Fruit fly (Drosophila melanogaster) whole organism, embryonic: ENCODE data around the gene CG34265.

Experiments used
- B-H1 ChIP-seq: fragments of 200-800 bp; sonication (Bioruptor generic); IDR thresholded peaks from 3 replicates; pipeline ENCODE4 v1.3.6; 2022; ENCODE audit warnings: missing biosample characterization, missing genetic modification characterization
- Bdp1 ChIP-seq: fragments of 200-800 bp; sonication (Bioruptor generic); optimal IDR thresholded peaks from 3 replicates; lab custom pipeline; 2016; ENCODE audit warnings: missing biosample characterization, missing genetic modification characterization
- CG11093 ChIP-seq: fragments of 200-800 bp; sonication (Bioruptor generic); IDR thresholded peaks from 3 replicates; pipeline ENCODE4 v1.3.6; 2022; ENCODE audit warnings: missing biosample characterization, missing genetic modification characterization
- CG12744 ChIP-seq: fragments of 200-800 bp; sonication (Bioruptor generic); optimal IDR thresholded peaks from 2 replicates; lab custom pipeline; 2016; ENCODE audit warnings: missing biosample characterization, missing genetic modification characterization
- CG13775 ChIP-seq: fragments of 200-800 bp; sonication (Bioruptor generic); optimal IDR thresholded peaks from 3 replicates; lab custom pipeline; 2017; ENCODE audit warnings: missing biosample characterization, mild to moderate bottlenecking, missing genetic modification characterization
- CG1603 ChIP-seq: fragments of 200-800 bp; sonication (Bioruptor generic); optimal IDR thresholded peaks from 2 replicates; lab custom pipeline; 2019; ENCODE audit warnings: missing biosample characterization, mild to moderate bottlenecking, missing genetic modification characterization, moderate library complexity
- CG17359 ChIP-seq: fragments of 200-800 bp; sonication (Bioruptor generic); optimal IDR thresholded peaks from 3 replicates; lab custom pipeline; 2018; ENCODE audit warnings: missing biosample characterization, mild to moderate bottlenecking, missing genetic modification characterization, moderate library complexity
- CG18011 ChIP-seq: fragments of 200-800 bp; sonication (Bioruptor generic); optimal IDR thresholded peaks from 2 replicates; lab custom pipeline; 2017; ENCODE audit warnings: missing biosample characterization, missing genetic modification characterization, mild to moderate bottlenecking, moderate library complexity, missing genotype
- CG32532 ChIP-seq: fragments of 200-800 bp; sonication (Bioruptor generic); IDR thresholded peaks from 2 replicates; pipeline ENCODE4 v1.3.6; 2022; ENCODE audit warnings: missing biosample characterization, missing genetic modification characterization
- CG32767 ChIP-seq: fragments of 200-800 bp; sonication (Bioruptor generic); IDR thresholded peaks from 2 replicates; pipeline ENCODE4 v1.3.6; 2022; ENCODE audit warnings: missing biosample characterization, missing genetic modification characterization
- CG34422 ChIP-seq: fragments of 200-800 bp; sonication (Bioruptor generic); IDR thresholded peaks from 3 replicates; pipeline ENCODE4 v1.3.6; 2022; ENCODE audit warnings: missing biosample characterization, missing genetic modification characterization
- CG43689 ChIP-seq: fragments of 200-800 bp; sonication (Bioruptor generic); IDR thresholded peaks from 2 replicates; pipeline ENCODE4 v1.3.6; 2022; ENCODE audit warnings: missing biosample characterization, missing genetic modification characterization
- CG5180 ChIP-seq: fragments of 200-800 bp; sonication (Bioruptor generic); optimal IDR thresholded peaks from 3 replicates; lab custom pipeline; 2017; ENCODE audit warnings: missing biosample characterization, missing genetic modification characterization, mild to moderate bottlenecking, moderate library complexity, missing genetic modification reagents
- CG6175 ChIP-seq: fragments of 200-800 bp; sonication (Bioruptor generic); IDR thresholded peaks from 3 replicates; pipeline ENCODE4 v1.3.6; 2022; ENCODE audit warnings: missing biosample characterization, missing genetic modification characterization
- Chrac-16 ChIP-seq: fragments of 200-800 bp; sonication (Bioruptor generic); optimal IDR thresholded peaks from 3 replicates; lab custom pipeline; 2016; ENCODE audit warnings: missing biosample characterization, missing genetic modification characterization
- D ChIP-seq, 2 experiments: fragments of 200-800 bp in 1 of 2; fragments of >200 bp in 1 of 2; sonication (Bioruptor generic) in 1 of 2; optimal IDR thresholded peaks; 2 replicates in 1 of 2; 3 replicates in 1 of 2; lab custom pipeline; 2017; ENCODE audit warnings: mild to moderate bottlenecking in 1 of 2, missing biosample characterization in 1 of 2, missing genetic modification characterization in 1 of 2, missing genetic modification reagents in 1 of 2
- HHEX ChIP-seq: fragments of 200-800 bp; sonication (Bioruptor generic); optimal IDR thresholded peaks from 3 replicates; lab custom pipeline; 2017; ENCODE audit warnings: missing biosample characterization, mild to moderate bottlenecking, missing genetic modification characterization, missing genetic modification reagents
- Hand ChIP-seq: fragments of 200-800 bp; sonication (Bioruptor generic); optimal IDR thresholded peaks from 2 replicates; lab custom pipeline; 2017; ENCODE audit warnings: mild to moderate bottlenecking, missing biosample characterization, missing genetic modification reagents, missing genetic modification characterization
- HmgD ChIP-seq: fragments of 200-800 bp; sonication (Bioruptor generic); optimal IDR thresholded peaks from 3 replicates; lab custom pipeline; 2016; ENCODE audit warnings: missing biosample characterization, missing genetic modification characterization
- Jarid2 ChIP-seq: fragments of 200-800 bp; sonication (Bioruptor generic); optimal IDR thresholded peaks from 3 replicates; lab custom pipeline; 2017; ENCODE audit warnings: mild to moderate bottlenecking, missing biosample characterization, missing genetic modification reagents, missing genetic modification characterization
- Kr ChIP-seq: fragments of 200-800 bp; sonication (Bioruptor generic); optimal IDR thresholded peaks from 2 replicates; lab custom pipeline; 2017; ENCODE audit warnings: missing biosample characterization, mild to moderate bottlenecking, missing genetic modification characterization
- MBD-R2 ChIP-seq: fragments of 200-800 bp; sonication (Bioruptor generic); IDR thresholded peaks from 2 replicates; pipeline ENCODE4 v1.3.6; 2022; ENCODE audit warnings: missing biosample characterization, missing genetic modification characterization
- Optix ChIP-seq: fragments of 200-800 bp; sonication (Bioruptor generic); IDR thresholded peaks from 3 replicates; pipeline ENCODE4 v1.3.6; 2022; ENCODE audit warnings: missing biosample characterization, missing genetic modification characterization
- Scr ChIP-seq: fragments of 200-800 bp; sonication (Bioruptor generic); IDR thresholded peaks from 2 replicates; pipeline ENCODE4 v1.3.6; 2022; ENCODE audit warnings: missing biosample characterization, missing genetic modification characterization; ENCODE audit not compliant: partially characterized antibody
- Side ChIP-seq: fragments of 200-800 bp; sonication (Bioruptor generic); optimal IDR thresholded peaks from 2 replicates; lab custom pipeline; 2016; ENCODE audit warnings: missing biosample characterization, missing genetic modification characterization
- Six4 ChIP-seq: fragments of 200-800 bp; sonication (Bioruptor generic); optimal IDR thresholded peaks from 2 replicates; lab custom pipeline; 2016; ENCODE audit warnings: missing biosample characterization, missing genetic modification characterization
- Sry-β ChIP-seq: fragments of 200-800 bp; sonication (Bioruptor generic); optimal IDR thresholded peaks from 2 replicates; lab custom pipeline; 2018; ENCODE audit warnings: missing biosample characterization, mild to moderate bottlenecking, missing genetic modification characterization, moderate library complexity
- Tbp ChIP-seq: fragments of >200 bp; optimal IDR thresholded peaks from 2 replicates; lab custom pipeline; 2018; ENCODE audit warnings: missing biosample characterization, missing genetic modification characterization
- Trl ChIP-seq, 3 experiments: fragments of >200 bp in 2 of 3; fragments of 200-800 bp in 1 of 3; sonication (Bioruptor generic) in 1 of 3; optimal IDR thresholded peaks; 2 replicates in 1 of 3; 3 replicates in 2 of 3; lab custom pipeline; 2016 to 2017; ENCODE audit warnings: missing biosample characterization in 1 of 3, missing genetic modification characterization in 1 of 3
- Usf ChIP-seq: fragments of 200-800 bp; sonication (Bioruptor generic); optimal IDR thresholded peaks from 2 replicates; lab custom pipeline; 2017; ENCODE audit warnings: missing genotype, missing biosample characterization, missing genetic modification characterization
- bcd ChIP-seq: fragments of 200-800 bp; sonication (Bioruptor generic); optimal IDR thresholded peaks from 2 replicates; lab custom pipeline; 2017; ENCODE audit warnings: missing biosample characterization, mild to moderate bottlenecking, missing genetic modification characterization
- bigmax ChIP-seq: fragments of 200-800 bp; sonication (Bioruptor generic); optimal IDR thresholded peaks from 2 replicates; lab custom pipeline; 2018; ENCODE audit warnings: missing biosample characterization, mild to moderate bottlenecking, missing genetic modification characterization
- danr ChIP-seq: fragments of 200-800 bp; sonication (Bioruptor generic); IDR thresholded peaks from 2 replicates; pipeline ENCODE4 v1.3.6; 2022; ENCODE audit warnings: missing biosample characterization, missing genetic modification characterization
- dati ChIP-seq: fragments of 200-800 bp; sonication (Bioruptor generic); IDR thresholded peaks from 2 replicates; pipeline ENCODE4 v1.3.6; 2022; ENCODE audit warnings: missing biosample characterization, missing genetic modification characterization
- esg ChIP-seq: fragments of 200-800 bp; sonication (Bioruptor generic); conservative IDR thresholded peaks from 2 replicates; pipeline ENCODE4 v1.3.6; 2022; ENCODE audit warnings: missing biosample characterization, missing genetic modification characterization
- fd102C ChIP-seq: fragments of 200-800 bp; sonication (Bioruptor generic); optimal IDR thresholded peaks from 2 replicates; lab custom pipeline; 2018; ENCODE audit warnings: missing biosample characterization, mild to moderate bottlenecking, missing genetic modification characterization, moderate library complexity
- fd96Cb ChIP-seq: fragments of 200-800 bp; sonication (Bioruptor generic); optimal IDR thresholded peaks from 2 replicates; lab custom pipeline; 2018; ENCODE audit warnings: missing biosample characterization, mild to moderate bottlenecking, missing genetic modification characterization, moderate library complexity
- gem ChIP-seq: fragments of 200-800 bp; sonication (Bioruptor generic); optimal IDR thresholded peaks from 2 replicates; lab custom pipeline; 2019; ENCODE audit warnings: missing biosample characterization, mild to moderate bottlenecking, missing genetic modification characterization, moderate library complexity
- mld ChIP-seq: fragments of 200-800 bp; sonication (Bioruptor generic); IDR thresholded peaks from 3 replicates; pipeline ENCODE4 v1.3.6; 2022; ENCODE audit warnings: missing biosample characterization, missing genetic modification characterization; ENCODE audit not compliant: partially characterized antibody
- oc ChIP-seq: fragments of 200-800 bp; sonication (Bioruptor generic); optimal IDR thresholded peaks from 2 replicates; lab custom pipeline; 2018; ENCODE audit warnings: missing biosample characterization, mild to moderate bottlenecking, missing genetic modification characterization, moderate library complexity
- sens-2 ChIP-seq: fragments of 200-800 bp; sonication (Bioruptor generic); IDR thresholded peaks from 2 replicates; pipeline ENCODE4 v1.3.6; 2022; ENCODE audit warnings: missing biosample characterization, missing genetic modification characterization
- sr ChIP-seq: fragments of 200-800 bp; sonication (Bioruptor generic); IDR thresholded peaks from 3 replicates; pipeline ENCODE4 v1.3.6; 2022; ENCODE audit warnings: missing biosample characterization, missing genetic modification characterization
- tll ChIP-seq, 2 experiments: fragments of 200-800 bp in 1 of 2; fragments of >200 bp in 1 of 2; sonication (Bioruptor generic) in 1 of 2; optimal IDR thresholded peaks; 2 replicates each; lab custom pipeline; 2017 to 2019; ENCODE audit warnings: missing biosample characterization in 2 of 2, missing genetic modification characterization in 2 of 2, mild to moderate bottlenecking in 1 of 2, moderate library complexity in 1 of 2
- unpg ChIP-seq: fragments of 200-800 bp; sonication (Bioruptor generic); optimal IDR thresholded peaks from 3 replicates; lab custom pipeline; 2018; ENCODE audit warnings: missing biosample characterization, mild to moderate bottlenecking, missing genetic modification characterization, moderate library complexity
- usp ChIP-seq: fragments of >200 bp; optimal IDR thresholded peaks from 2 replicates; lab custom pipeline; 2017; ENCODE audit warnings: missing biosample characterization, missing genetic modification characterization
- zen2 ChIP-seq: fragments of 200-800 bp; sonication (Bioruptor generic); IDR thresholded peaks from 3 replicates; pipeline ENCODE4 v1.3.6; 2022; ENCODE audit warnings: missing biosample characterization, missing genetic modification characterization; ENCODE audit not compliant: partially characterized antibody
- zfh1 ChIP-seq: fragments of 200-800 bp; sonication (Bioruptor generic); IDR thresholded peaks from 3 replicates; pipeline ENCODE4 v1.3.6; 2022; ENCODE audit warnings: missing biosample characterization, missing genetic modification characterization

CG34265 gene

dm6 chr3L:3248714-3249663 lies 19.3 kb upstream of the CG34265 start (continued):
- TF ChIP-seq CG34422 (GFP tag; lab: Robert Waterston, UW), result 0 out of 3 replicates have a peak, but pooled peaks have one; percentile 22
- no peak for TF ChIP-seq fd102C
- peak; percentile 55 for TF ChIP-seq Usf (GFP tag; lab: Kevin White, UChicago)
- no peak for TF ChIP-seq mld
- no peak for TF ChIP-seq D (optimal IDR thresholded peaks at IDR 0.05; lab: Kevin White, UChicago)
- peak; percentile 29 for TF ChIP-seq D (GFP tag; optimal IDR thresholded peaks at IDR 0.05; lab: Kevin White, UChicago)
- TF ChIP-seq Chrac-16, result peak; percentile 19
- TF ChIP-seq gem (tag; lab: Kevin White, UChicago), result peak; percentile 45
- no peak for TF ChIP-seq Trl (optimal IDR thresholded peaks at IDR 0.05; lab: Kevin White, UChicago)
- no peak for TF ChIP-seq Trl (GFP tag; optimal IDR thresholded peaks at IDR 0.05; lab: Kevin White, UChicago)
- no peak for TF ChIP-seq zfh1 (GFP tag; lab: Robert Waterston, UW)
- TF ChIP-seq Six4 (GFP tag; lab: Kevin White, UChicago), result peak; percentile 13
- TF ChIP-seq unpg (GFP tag; lab: Kevin White, UChicago), result peak; percentile 21
- peak; percentile 38 for TF ChIP-seq fd96Cb (tag; lab: Kevin White, UChicago)
- no peak for TF ChIP-seq CG18011
- TF ChIP-seq Bdp1 (GFP tag; lab: Kevin White, UChicago), result no peak
- TF ChIP-seq Hand (GFP tag; lab: Kevin White, UChicago), result no peak
- no peak for TF ChIP-seq danr
- TF ChIP-seq Tbp (GFP tag; lab: Kevin White, UChicago), result no peak
- no peak for TF ChIP-seq Scr (GFP tag; lab: Robert Waterston, UW)
- peak; percentile 18 for TF ChIP-seq HHEX (GFP tag; lab: Kevin White, UChicago)
- TF ChIP-seq CG6175 (GFP tag; lab: Robert Waterston, UW), result no peak
- no peak for TF ChIP-seq HmgD (GFP tag; lab: Kevin White, UChicago)
- no peak for TF ChIP-seq sr (GFP tag; lab: Robert Waterston, UW)
- TF ChIP-seq zen2 (GFP tag; lab: Robert Waterston, UW), result no peak
- TF ChIP-seq MBD-R2 (GFP tag; lab: Robert Waterston, UW), result no peak
- TF ChIP-seq CG32532 (GFP tag; lab: Robert Waterston, UW), result no peak
- TF ChIP-seq CG11093 (GFP tag; lab: Robert Waterston, UW), result no peak
- peak; percentile 48 for TF ChIP-seq esg (GFP tag; lab: Robert Waterston, UW)
- peak; percentile 31 for TF ChIP-seq CG13775 (GFP tag; lab: Kevin White, UChicago)
- TF ChIP-seq bigmax (GFP tag; lab: Kevin White, UChicago), result no peak
- TF ChIP-seq CG43689 (GFP tag; lab: Robert Waterston, UW), result no peak
- TF ChIP-seq CG5180 (GFP tag; lab: Kevin White, UChicago), result no peak
- peak; percentile 29 for TF ChIP-seq oc (tag; lab: Kevin White, UChicago)
- TF ChIP-seq CG12744 (GFP tag; lab: Kevin White, UChicago), result no peak
- peak; percentile 43 for TF ChIP-seq bcd (GFP tag; lab: Kevin White, UChicago)
- no peak for TF ChIP-seq Kr
- TF ChIP-seq Sry-β (GFP tag; lab: Kevin White, UChicago), result no peak
- peak; percentile 34 for TF ChIP-seq CG17359 (tag; lab: Kevin White, UChicago)
- TF ChIP-seq CG32767, result 0 out of 2 replicates have a peak, but pooled peaks have one; percentile 21
- 0 out of 2 replicates have a peak, but pooled peaks have one; percentile 21 for TF ChIP-seq dati (GFP tag; lab: Robert Waterston, UW)
- no peak for TF ChIP-seq Optix (GFP tag; lab: Robert Waterston, UW)
- TF ChIP-seq usp, result no peak
- TF ChIP-seq sens-2 (GFP tag; lab: Robert Waterston, UW), result no peak
- TF ChIP-seq Jarid2 (GFP tag; lab: Kevin White, UChicago), result peak; percentile 2
- no peak for TF ChIP-seq Side (GFP tag; lab: Kevin White, UChicago)
- no peak for TF ChIP-seq B-H1 (GFP tag; lab: Robert Waterston, UW)
- no peak for TF ChIP-seq CG1603 (tag; lab: Kevin White, UChicago)
- TF ChIP-seq tll (GFP tag; optimal IDR thresholded peaks at IDR 0.05; lab: Kevin White, UChicago), result no peak
